Worm (Caenorhabditis elegans): ENCODE data around the gene nspc-10.

Gene nspc-10

DNA sequence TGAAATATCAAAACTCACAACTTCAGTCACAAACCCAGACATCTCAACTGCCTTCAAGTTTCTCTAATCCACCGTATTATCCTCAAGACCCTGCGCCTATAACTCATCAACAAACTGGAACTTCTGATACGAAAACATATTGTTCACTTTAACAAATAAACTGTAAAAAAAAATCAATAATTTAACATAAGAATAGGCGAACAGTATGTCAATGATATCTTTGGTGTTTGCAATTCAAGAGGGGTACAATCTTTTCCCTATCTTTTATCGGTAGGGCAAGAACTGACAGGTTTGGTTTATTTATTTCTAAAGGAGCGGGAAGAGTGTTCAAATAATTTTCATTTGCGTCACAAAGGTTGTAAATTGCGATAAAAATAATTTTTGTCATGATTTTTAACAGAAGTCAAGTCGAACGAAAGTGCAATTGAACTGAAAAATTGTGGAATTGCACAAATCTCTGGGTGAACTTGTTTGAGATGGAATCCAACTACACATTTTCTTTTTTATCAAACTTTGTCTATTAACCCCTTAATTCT, 19.6 kb downstream of the nspc-10 start:
- TF ChIP-seq dpl-1 (GFP tag; optimal IDR thresholded peaks at IDR 0.05) (peak; percentile 55 to 67 (median 65)), Y116A8C.19 (tag; optimal IDR thresholded peaks at IDR 0.05; ENCODE audit: borderline replicate concordance) (no peak), pag-3 (tag; optimal IDR thresholded peaks at IDR 0.05; ENCODE audit: borderline replicate concordance, insufficient read depth) (peak; percentile 76), nhr-19 (GFP tag; conservative IDR thresholded peaks at IDR 0.05) (peak; percentile 97), nhr-28 (tag; optimal IDR thresholded peaks at IDR 0.05) (peak; percentile 64), ces-1 (GFP tag; optimal IDR thresholded peaks at IDR 0.05) (peak; percentile 58), unc-62 (GFP tag; optimal IDR thresholded peaks at IDR 0.05) (no peak), isw-1 (GFP tag; IDR thresholded peaks at IDR 0.05) (peak; percentile 82), elt-3 (tag; optimal IDR thresholded peaks at IDR 0.05) (peak in 4 of 6 experiments; percentile 54 to 100 (median 89)), swsn-7 (tag; optimal IDR thresholded peaks at IDR 0.05) (peak; percentile 98), egl-13 (tag; optimal IDR thresholded peaks at IDR 0.05) (peak; percentile 96), ets-5 (GFP tag; IDR thresholded peaks at IDR 0.05) (no peak), blmp-1 (tag; optimal IDR thresholded peaks at IDR 0.05) (peak; percentile 54), nhr-11 (tag; optimal IDR thresholded peaks at IDR 0.05) (peak; percentile 100), aly-2 (tag; optimal IDR thresholded peaks at IDR 0.05) (peak; percentile 99), F16B12.6 (tag; optimal IDR thresholded peaks at IDR 0.05) (no peak), hpl-2 (GFP tag; optimal IDR thresholded peaks at IDR 0.05) (peak; percentile 94), grh-1 (GFP tag; IDR thresholded peaks at IDR 0.05) (peak; percentile 92), rnt-1 (tag; optimal IDR thresholded peaks at IDR 0.05) (peak; percentile 95), fos-1 (tag; optimal IDR thresholded peaks at IDR 0.05) (peak; percentile 99), nhr-12 (tag; optimal IDR thresholded peaks at IDR 0.05) (peak; percentile 64), ceh-63 (GFP tag; optimal IDR thresholded peaks at IDR 0.05) (peak; percentile 77), irx-1 (tag; optimal IDR thresholded peaks at IDR 0.05) (peak; percentile 99), nhr-85 (tag) (peak; percentile 98), sptf-1 (tag; optimal IDR thresholded peaks at IDR 0.05) (no peak), vab-15 (tag; optimal IDR thresholded peaks at IDR 0.05) (peak; percentile 4), mef-2 (tag; optimal IDR thresholded peaks at IDR 0.05) (peak; percentile 74), nhr-71 (tag; optimal IDR thresholded peaks at IDR 0.05) (peak; percentile 98), C16A3.4 (tag; optimal IDR thresholded peaks at IDR 0.05) (peak; percentile 99), egl-27 (tag; optimal IDR thresholded peaks at IDR 0.05) (peak; percentile 76 to 84), pqm-1 (tag; optimal IDR thresholded peaks at IDR 0.05) (peak; percentile 89), unc-130 (tag; optimal IDR thresholded peaks at IDR 0.05) (no peak), ztf-11 (tag; optimal IDR thresholded peaks at IDR 0.05) (peak; percentile 49 to 89), unc-98 (GFP tag; IDR thresholded peaks at IDR 0.05) (peak; percentile 68), pax-3 (tag; optimal IDR thresholded peaks at IDR 0.05) (peak; percentile 93), aha-1 (tag; optimal IDR thresholded peaks at IDR 0.05) (peak; percentile 92), mab-9 (GFP tag; IDR thresholded peaks at IDR 0.05) (peak; percentile 92), ama-1 (optimal IDR thresholded peaks at IDR 0.05) (no peak), xbp-1 (tag; optimal IDR thresholded peaks at IDR 0.05) (peak; percentile 91), unc-30 (tag; optimal IDR thresholded peaks at IDR 0.05) (no peak), snu-23 (GFP tag; optimal IDR thresholded peaks at IDR 0.05) (peak; percentile 99), snpc-4 (tag; optimal IDR thresholded peaks at IDR 0.05) (peak; percentile 93), lin-15B (tag; optimal IDR thresholded peaks at IDR 0.05) (no peak), sup-37 (GFP tag; optimal IDR thresholded peaks at IDR 0.05) (peak; percentile 88), hlh-4 (tag; optimal IDR thresholded peaks at IDR 0.05) (peak; percentile 59), alr-1 (tag; optimal IDR thresholded peaks at IDR 0.05; ENCODE audit: borderline replicate concordance) (no peak), elt-2 (tag; optimal IDR thresholded peaks at IDR 0.05) (peak; percentile 91), nhr-237 (tag; optimal IDR thresholded peaks at IDR 0.05) (peak; percentile 98), skn-1 (tag; optimal IDR thresholded peaks at IDR 0.05) (peak; percentile 98), ceh-88 (GFP tag; IDR thresholded peaks at IDR 0.05) (peak; percentile 94), C04F5.9 (tag; optimal IDR thresholded peaks at IDR 0.05) (peak; percentile 93), ztf-4 (tag; optimal IDR thresholded peaks at IDR 0.05) (peak; percentile 96), zag-1 (tag; optimal IDR thresholded peaks at IDR 0.05) (peak; percentile 84)

Measured in whole organism, L1 larva.